Worm (Caenorhabditis elegans) whole organism, L4 larva: ENCODE data around the gene nhr-291.

Experiments used
- D1046.2 ChIP-seq: fragments of 200-800 bp; sonication (Bioruptor generic); IDR thresholded peaks from 2 replicates; pipeline ENCODE4 v1.3.6; 2022; ENCODE audit warnings: missing genetic modification characterization, missing compliant biosample characterization
- F49E8.2 ChIP-seq: sonication (generic microtip); optimal IDR thresholded peaks from 2 replicates; lab custom pipeline; 2016; ENCODE audit warnings: missing compliant biosample characterization, mild to moderate bottlenecking, missing genetic modification characterization, borderline replicate concordance
- R02D3.7 ChIP-seq: fragments of 150-350 bp; sonication (generic microtip); optimal IDR thresholded peaks from 3 replicates; lab custom pipeline; 2014; ENCODE audit warnings: missing biosample characterization, missing genetic modification characterization
- T20F7.1 ChIP-seq: fragments of 200-800 bp; sonication (Bioruptor generic); optimal IDR thresholded peaks from 2 replicates; lab custom pipeline; 2018; ENCODE audit warnings: mild to moderate bottlenecking, missing genetic modification characterization, missing compliant biosample characterization
- T26A8.4 ChIP-seq: fragments of 200-800 bp; sonication (Bioruptor generic); IDR thresholded peaks from 2 replicates; pipeline ENCODE4 v1.3.6; 2022; ENCODE audit warnings: missing genetic modification characterization, missing compliant biosample characterization
- Y105C5A.15 ChIP-seq: fragments of 200-800 bp; sonication (Bioruptor generic); IDR thresholded peaks from 2 replicates; pipeline ENCODE4 v1.3.6; 2022; ENCODE audit warnings: missing genetic modification characterization, missing compliant biosample characterization
- Y5F2A.4 ChIP-seq: fragments of 200-800 bp; sonication (Bioruptor generic); optimal IDR thresholded peaks from 2 replicates; lab custom pipeline; 2018; ENCODE audit warnings: mild to moderate bottlenecking, missing genetic modification characterization, missing compliant biosample characterization
- Y75B8A.6 ChIP-seq: fragments of 200-800 bp; sonication (Bioruptor generic); IDR thresholded peaks from 2 replicates; pipeline ENCODE4 v1.3.6; 2022; ENCODE audit warnings: missing genetic modification reagents, missing genetic modification characterization, missing compliant biosample characterization
- aha-1 ChIP-seq: fragments of 150-350 bp; peaks from one replicate; lab custom pipeline; 2014; ENCODE audit warnings: missing biosample characterization, missing genetic modification characterization
- ces-1 ChIP-seq: fragments of 150-350 bp; sonication (generic microtip); optimal IDR thresholded peaks from 4 replicates; lab custom pipeline; 2014; ENCODE audit warnings: missing biosample characterization, missing genetic modification reagents, missing genetic modification characterization
- daf-12 ChIP-seq: fragments of 150-350 bp; optimal IDR thresholded peaks from 2 replicates; lab custom pipeline; 2014; ENCODE audit warnings: missing biosample characterization, missing genetic modification reagents, missing genetic modification characterization
- daf-16 ChIP-seq, 3 experiments: sonication (generic microtip); optimal IDR thresholded peaks; 2 replicates each; lab custom pipeline; 2016 to 2017; ENCODE audit warnings: missing genetic modification characterization in 3 of 3, missing genetic modification reagents in 3 of 3, mild to moderate bottlenecking in 2 of 3, missing compliant biosample characterization in 2 of 3, missing biosample characterization in 1 of 3, moderate library complexity in 1 of 3
- dmd-6 ChIP-seq: fragments of 200-800 bp; sonication (Bioruptor generic); IDR thresholded peaks from 2 replicates; pipeline ENCODE4 v1.3.6; 2022; ENCODE audit warnings: missing genetic modification reagents, missing genetic modification characterization, missing compliant biosample characterization
- dve-1 ChIP-seq: sonication (generic microtip); optimal IDR thresholded peaks from 2 replicates; lab custom pipeline; 2017; ENCODE audit warnings: antibody characterized with exemption, mild to moderate bottlenecking, missing genetic modification characterization, missing compliant biosample characterization; ENCODE audit not compliant: insufficient read depth
- egl-43 ChIP-seq: fragments of 200-800 bp; sonication (Bioruptor generic); IDR thresholded peaks from 2 replicates; pipeline ENCODE4 v1.3.6; 2022; ENCODE audit warnings: missing genetic modification reagents, missing genetic modification characterization, missing compliant biosample characterization
- hlh-11 ChIP-seq: fragments of 200-800 bp; sonication (Bioruptor generic); optimal IDR thresholded peaks from 2 replicates; lab custom pipeline; 2018; ENCODE audit warnings: mild to moderate bottlenecking, missing genetic modification characterization, missing compliant biosample characterization
- hlh-30 ChIP-seq: sonication (generic microtip); optimal IDR thresholded peaks from 2 replicates; lab custom pipeline; 2017; ENCODE audit warnings: antibody characterized with exemption, mild to moderate bottlenecking, missing genetic modification characterization, missing compliant biosample characterization; ENCODE audit not compliant: insufficient read depth
- jun-1 ChIP-seq: fragments of 150-350 bp; optimal IDR thresholded peaks from 2 replicates; lab custom pipeline; 2014; ENCODE audit warnings: missing biosample characterization, missing genetic modification reagents, missing genetic modification characterization
- lin-1 ChIP-seq: fragments of 200-800 bp; sonication (Bioruptor generic); IDR thresholded peaks from 2 replicates; pipeline ENCODE4 v1.3.6; 2022; ENCODE audit warnings: missing genetic modification reagents, missing genetic modification characterization, missing compliant biosample characterization
- lin-13 ChIP-seq: fragments of 150-350 bp; optimal IDR thresholded peaks from 2 replicates; lab custom pipeline; 2014; ENCODE audit warnings: missing biosample characterization, missing genetic modification reagents, missing genetic modification characterization
- lin-15B ChIP-seq: fragments of 150-350 bp; sonication (generic microtip); optimal IDR thresholded peaks from 3 replicates; lab custom pipeline; 2014; ENCODE audit warnings: missing biosample characterization, missing genetic modification characterization
- lin-29 ChIP-seq: fragments of 200-800 bp; sonication (Bioruptor generic); IDR thresholded peaks from 2 replicates; pipeline ENCODE4 v1.3.6; 2022; ENCODE audit warnings: missing genetic modification reagents, missing genetic modification characterization, missing compliant biosample characterization
- lir-3 ChIP-seq: sonication (generic microtip); optimal IDR thresholded peaks from 2 replicates; lab custom pipeline; 2016; ENCODE audit warnings: mild to moderate bottlenecking, missing genetic modification characterization, missing compliant biosample characterization
- mdl-1 ChIP-seq, 2 experiments: fragments of 150-350 bp in 1 of 2; sonication (generic microtip) in 1 of 2; optimal IDR thresholded peaks; 2 replicates each; lab custom pipeline; 2014 to 2017; ENCODE audit warnings: missing biosample characterization in 2 of 2, missing genetic modification characterization in 2 of 2
- mxl-2 ChIP-seq: fragments of 200-800 bp; sonication (Bioruptor generic); conservative IDR thresholded peaks from 2 replicates; pipeline ENCODE4 v1.3.6; 2022; ENCODE audit warnings: missing genetic modification reagents, missing genetic modification characterization, missing compliant biosample characterization
- nhr-10 ChIP-seq: fragments of 150-350 bp; optimal IDR thresholded peaks from 2 replicates; lab custom pipeline; 2014; ENCODE audit warnings: missing biosample characterization, missing genetic modification characterization
- nhr-11 ChIP-seq: fragments of 150-350 bp; optimal IDR thresholded peaks from 2 replicates; lab custom pipeline; 2014; ENCODE audit warnings: missing biosample characterization, missing genetic modification characterization
- nhr-28 ChIP-seq: fragments of 150-350 bp; optimal IDR thresholded peaks from 2 replicates; lab custom pipeline; 2014; ENCODE audit warnings: missing biosample characterization, missing genetic modification characterization
- nhr-41 ChIP-seq: fragments of 200-800 bp; sonication (Bioruptor generic); IDR thresholded peaks from 2 replicates; pipeline ENCODE4 v1.3.6; 2022; ENCODE audit warnings: missing genetic modification reagents, missing genetic modification characterization, missing compliant biosample characterization
- nhr-48 ChIP-seq: sonication (generic microtip); optimal IDR thresholded peaks from 2 replicates; lab custom pipeline; 2016; ENCODE audit warnings: mild to moderate bottlenecking, missing genetic modification characterization, missing compliant biosample characterization
- nhr-77 ChIP-seq: fragments of 150-350 bp; optimal IDR thresholded peaks from 2 replicates; lab custom pipeline; 2014; ENCODE audit warnings: missing biosample characterization, missing genetic modification characterization
- pha-4 ChIP-seq, 2 experiments: fragments of 150-350 bp in 1 of 2; fragments of 200-800 bp in 1 of 2; sonication (Bioruptor generic) in 1 of 2; IDR thresholded peaks in 1 of 2; optimal IDR thresholded peaks in 1 of 2; 2 replicates each; pipeline versions ENCODE4 v1.3.6 to Lab custom; 2014 to 2022; ENCODE audit warnings: missing genetic modification characterization in 2 of 2, missing genetic modification reagents in 2 of 2, missing biosample characterization in 1 of 2, missing compliant biosample characterization in 1 of 2
- pqm-1 ChIP-seq: sonication (generic microtip); optimal IDR thresholded peaks from 2 replicates; lab custom pipeline; 2017; ENCODE audit warnings: missing biosample characterization, missing genetic modification characterization
- rbr-2 ChIP-seq: sonication (generic microtip); optimal IDR thresholded peaks from 2 replicates; lab custom pipeline; 2016; ENCODE audit warnings: missing genotype, missing genetic modification characterization, missing compliant biosample characterization
- sdz-12 ChIP-seq: fragments of 200-800 bp; sonication (Bioruptor generic); optimal IDR thresholded peaks from 2 replicates; lab custom pipeline; 2018; ENCODE audit warnings: mild to moderate bottlenecking, missing genetic modification characterization, missing compliant biosample characterization
- snpc-1.2 ChIP-seq: fragments of 200-800 bp; sonication (Bioruptor generic); IDR thresholded peaks from 2 replicates; pipeline ENCODE4 v1.3.6; 2022; ENCODE audit warnings: missing genetic modification reagents, missing genetic modification characterization, missing compliant biosample characterization
- snpc-4 ChIP-seq: fragments of 150-350 bp; optimal IDR thresholded peaks from 2 replicates; lab custom pipeline; 2014; ENCODE audit warnings: missing biosample characterization, missing genetic modification characterization
- spr-1 ChIP-seq: sonication (generic microtip); optimal IDR thresholded peaks from 2 replicates; lab custom pipeline; 2016; ENCODE audit warnings: mild to moderate bottlenecking, missing genetic modification characterization, missing compliant biosample characterization
- tra-1 ChIP-seq: fragments of 200-800 bp; sonication (Bioruptor generic); IDR thresholded peaks from 2 replicates; pipeline ENCODE4 v1.3.6; 2022; ENCODE audit warnings: missing genetic modification reagents, missing genetic modification characterization, missing compliant biosample characterization
- zfp-3 ChIP-seq: fragments of 200-800 bp; sonication (Bioruptor generic); conservative IDR thresholded peaks from 2 replicates; pipeline ENCODE4 v1.3.6; 2022; ENCODE audit warnings: missing genetic modification reagents, missing genetic modification characterization, missing compliant biosample characterization

nhr-291 gene

DNA sequence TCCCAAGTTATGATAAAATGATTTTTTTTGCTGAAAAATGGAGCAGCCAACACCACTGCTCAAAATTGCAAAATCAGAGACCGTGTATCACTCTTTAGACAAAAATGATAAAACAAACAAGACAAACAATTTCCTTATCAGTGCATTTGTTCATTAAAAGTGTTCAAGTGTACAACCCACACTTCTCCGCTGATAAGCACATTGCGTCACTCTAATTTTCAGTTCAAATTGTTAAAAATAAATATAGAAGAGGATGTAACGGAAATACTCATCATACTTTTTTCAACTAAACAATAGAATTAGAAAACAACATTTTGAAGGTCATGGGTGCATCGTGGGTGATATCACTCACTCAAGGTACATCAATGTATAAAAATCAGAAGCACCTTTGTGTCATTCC is at the start of gene nhr-291:
Gene nhr-291, plus strand, starts transcription at position 324 of the 400 bp plus-strand sequence.
- TF ChIP-seq pqm-1 (peak; percentile 98), dmd-6 (peak; percentile 97), lin-1 (GFP tag; lab: Robert Waterston, UW) (peak; percentile 85), rbr-2 (tag; lab: Kevin White, UChicago) (no peak), Y75B8A.6 (GFP tag; lab: Robert Waterston, UW) (no peak), ces-1 (GFP tag; lab: Kevin White, UChicago) (no peak), lir-3 (no peak), hlh-11 (peak; percentile 77), lin-13 (no peak), mxl-2 (GFP tag; lab: Robert Waterston, UW) (no peak), zfp-3 (no peak), D1046.2 (GFP tag; lab: Robert Waterston, UW) (no peak), spr-1 (tag; lab: Kevin White, UChicago) (no peak), jun-1 (tag; lab: Kevin White, UChicago) (no peak), snpc-4 (tag; lab: Kevin White, UChicago) (no peak), daf-16 (GFP tag; optimal IDR thresholded peaks at IDR 0.05; lab: Kevin White, UChicago) (peak in 1 of 2 experiments; percentile 2), daf-16 (tag; optimal IDR thresholded peaks at IDR 0.05; lab: Kevin White, UChicago) (peak; percentile 97), T20F7.1 (GFP tag; lab: Kevin White, UChicago) (no peak), Y5F2A.4 (GFP tag; lab: Kevin White, UChicago) (no peak), nhr-48 (tag; lab: Kevin White, UChicago) (peak; percentile 59), nhr-41 (GFP tag; lab: Robert Waterston, UW) (no peak), nhr-10 (tag; lab: Kevin White, UChicago) (peak; percentile 31), F49E8.2 (no peak), mdl-1 (tag; optimal IDR thresholded peaks at IDR 0.05; lab: Kevin White, UChicago) (peak in 1 of 2 experiments; percentile 30), tra-1 (GFP tag; lab: Robert Waterston, UW) (peak; percentile 56; the same call in 1 of the 2 replicates), hlh-30 (no peak), nhr-11 (tag; lab: Kevin White, UChicago) (no peak), dve-1 (tag; lab: Kevin White, UChicago) (peak; percentile 80), nhr-77 (tag; lab: Kevin White, UChicago) (peak; percentile 96), nhr-28 (peak; percentile 96), lin-15B (tag; lab: Kevin White, UChicago) (no peak), R02D3.7 (tag; lab: Kevin White, UChicago) (no peak)

DNA sequence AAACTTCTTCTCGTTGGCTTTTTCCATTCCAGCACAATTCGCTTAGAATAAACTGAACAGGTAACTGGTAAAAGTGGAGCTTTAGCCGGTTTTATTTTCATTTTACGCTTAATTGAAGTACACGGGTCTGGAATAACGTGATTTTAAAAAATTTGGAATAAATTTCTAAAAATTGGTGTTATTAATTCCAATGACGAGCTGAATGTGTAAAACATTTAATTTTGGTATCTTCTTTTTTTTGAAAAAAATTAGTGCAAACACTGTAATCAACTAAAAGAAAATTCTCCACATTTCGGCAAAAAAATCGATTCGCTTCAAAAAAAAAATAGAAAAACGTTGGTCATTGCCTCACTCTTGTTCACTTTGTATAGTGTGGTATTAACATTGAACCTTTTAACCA is 46.5 kb upstream of the nhr-291 start, which contains the start of gene T10H4.4:
Gene T10H4.4, minus strand, starts transcription at position 101 of the 400 bp plus-strand sequence.
- TF ChIP-seq aha-1 (tag; lab: Kevin White, UChicago): peak; percentile 65
- no peak for TF ChIP-seq daf-12

ce11 chrV:15274757-15275156 is 44.0 kb upstream of the nhr-291 start, which contains the start of gene srw-16:
TSS of gene srw-16 (minus strand) at chrV:15274857.
- no peak for TF ChIP-seq dve-1 (tag; lab: Kevin White, UChicago)
- no peak for TF ChIP-seq T26A8.4
- TF ChIP-seq D1046.2 (GFP tag; lab: Robert Waterston, UW): no peak
- no peak for TF ChIP-seq egl-43 (GFP tag; lab: Robert Waterston, UW)
- no peak for TF ChIP-seq sdz-12 (GFP tag; lab: Kevin White, UChicago)
- TF ChIP-seq snpc-1.2 (GFP tag; lab: Robert Waterston, UW): no peak
- no peak for TF ChIP-seq Y105C5A.15
- no peak for TF ChIP-seq lin-29 (GFP tag; lab: Robert Waterston, UW)
- no peak for TF ChIP-seq pha-4 (GFP tag; IDR thresholded peaks at IDR 0.05; lab: Robert Waterston, UW)
- TF ChIP-seq pha-4 (tag; optimal IDR thresholded peaks at IDR 0.05; lab: Kevin White, UChicago): no peak
- TF ChIP-seq, all 104 proteins: peak for 0
